Worm (Caenorhabditis elegans) whole organism, young adult: ENCODE data around the gene ZK418.5.

ENCODE experiments used
- T26A5.8 ChIP-seq: sonication (generic microtip); optimal IDR thresholded peaks from 2 replicates; lab custom pipeline; 2016; ENCODE audit warnings: missing genetic modification characterization, missing compliant biosample characterization
- dpl-1 ChIP-seq: fragments of 150-350 bp; optimal IDR thresholded peaks from 2 replicates; lab custom pipeline; 2014; ENCODE audit warnings: missing biosample characterization, missing genetic modification reagents, missing genetic modification characterization
- egl-18 ChIP-seq: fragments of 200-800 bp; sonication (Bioruptor generic); IDR thresholded peaks from 2 replicates; pipeline ENCODE4 v1.3.6; 2022; ENCODE audit warnings: missing genetic modification reagents, missing genetic modification characterization, missing compliant biosample characterization
- lin-35 ChIP-seq, 3 experiments: fragments of 150-350 bp in 2 of 3; sonication (generic microtip) in 1 of 3; optimal IDR thresholded peaks; 2 replicates each; lab custom pipeline; 2014 to 2018; ENCODE audit warnings: missing biosample characterization in 3 of 3, missing genetic modification characterization in 3 of 3, missing genetic modification reagents in 3 of 3
- madf-8 ChIP-seq: fragments of 200-800 bp; sonication (Bioruptor generic); conservative IDR thresholded peaks from 2 replicates; pipeline ENCODE4 v1.3.6; 2022; ENCODE audit warnings: missing genetic modification reagents, missing genetic modification characterization, missing compliant biosample characterization
- mcd-1 ChIP-seq: fragments of 200-800 bp; sonication (Bioruptor generic); IDR thresholded peaks from 2 replicates; pipeline ENCODE4 v1.3.6; 2022; ENCODE audit warnings: missing genetic modification reagents, missing genetic modification characterization, missing compliant biosample characterization
- nhr-90 ChIP-seq: sonication (generic microtip); optimal IDR thresholded peaks from 2 replicates; lab custom pipeline; 2016; ENCODE audit warnings: missing genotype, mild to moderate bottlenecking, missing genetic modification characterization, missing compliant biosample characterization
- pha-4 ChIP-seq: fragments of 150-350 bp; sonication (generic microtip); optimal IDR thresholded peaks from 2 replicates; lab custom pipeline; 2014; ENCODE audit warnings: missing biosample characterization, missing genetic modification reagents, missing genetic modification characterization
- rec-8 ChIP-seq, 2 experiments: sonication (generic microtip); optimal IDR thresholded peaks; 2 replicates each; lab custom pipeline; 2016; ENCODE audit warnings: mild to moderate bottlenecking in 2 of 2, missing genetic modification characterization in 2 of 2, missing genetic modification reagents in 2 of 2, missing genotype in 2 of 2, missing biosample characterization in 1 of 2, missing compliant biosample characterization in 1 of 2, moderate library complexity in 1 of 2
- unc-130 ChIP-seq: sonication (generic microtip); optimal IDR thresholded peaks from 2 replicates; lab custom pipeline; 2016; ENCODE audit warnings: missing genetic modification reagents, missing genetic modification characterization, missing compliant biosample characterization
- zfh-2 ChIP-seq: fragments of 200-800 bp; sonication (Bioruptor generic); conservative IDR thresholded peaks from 2 replicates; pipeline ENCODE4 v1.3.6; 2022; ENCODE audit warnings: missing genetic modification reagents, missing genetic modification characterization, missing compliant biosample characterization
- zim-3 ChIP-seq: sonication (generic microtip); optimal IDR thresholded peaks from 2 replicates; lab custom pipeline; 2017; ENCODE audit warnings: mild to moderate bottlenecking, missing genetic modification characterization, moderate library complexity, missing compliant biosample characterization
- ztf-28 ChIP-seq: fragments of 200-800 bp; sonication (Bioruptor generic); IDR thresholded peaks from 2 replicates; pipeline ENCODE4 v1.3.6; 2022; ENCODE audit warnings: missing genetic modification reagents, missing genetic modification characterization, missing compliant biosample characterization

DNA sequence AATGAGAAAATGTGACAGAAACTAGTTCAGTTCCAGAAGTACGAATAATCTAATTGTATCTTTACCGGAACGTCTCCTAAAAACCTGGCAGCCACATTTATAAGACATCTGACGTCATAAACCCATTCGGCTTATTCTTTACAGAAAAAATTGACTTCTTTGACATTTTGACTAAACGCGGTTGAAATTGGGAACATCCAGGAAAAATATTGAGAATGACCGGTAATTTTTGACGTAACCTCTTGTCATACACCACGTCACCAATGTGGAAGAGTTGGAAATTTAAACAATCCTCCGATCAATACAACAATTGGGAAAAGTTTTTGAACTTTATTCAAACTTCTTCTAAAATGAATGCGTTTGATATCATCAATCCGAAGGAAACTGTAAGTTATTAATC lies 17.4 kb upstream of the ZK418.5 start, which contains the start of gene ZK418.2:
- TF ChIP-seq unc-130 (GFP tag; lab: Kevin White, UChicago) (no peak), zim-3 (tag; lab: Kevin White, UChicago) (no peak), zfh-2 (no peak), nhr-90 (tag; lab: Kevin White, UChicago) (no peak), ztf-28 (GFP tag; lab: Robert Waterston, UW) (no peak), madf-8 (no peak), egl-18 (GFP tag; lab: Robert Waterston, UW) (no peak), mcd-1 (GFP tag; lab: Robert Waterston, UW) (no peak), dpl-1 (GFP tag; lab: Kevin White, UChicago) (no peak), pha-4 (no peak), lin-35 (GFP tag; optimal IDR thresholded peaks at IDR 0.05; lab: Kevin White, UChicago) (no peak), T26A5.8 (no peak), rec-8 (tag; optimal IDR thresholded peaks at IDR 0.05; lab: Kevin White, UChicago) (no peak)
